Worm (Caenorhabditis elegans) whole organism, L4/young adult: ENCODE measurements around the gene ilcr-2.

ENCODE experiments used
- W03F9.2 ChIP-seq: fragments of 150-350 bp; optimal IDR thresholded peaks from 2 replicates; lab custom pipeline; 2014; ENCODE audit warnings: missing biosample characterization, missing genetic modification characterization
- dao-5 ChIP-seq: sonication (generic microtip); optimal IDR thresholded peaks from 2 replicates; lab custom pipeline; 2016; ENCODE audit warnings: missing genotype, missing genetic modification characterization, moderate library complexity, missing compliant biosample characterization
- him-1 ChIP-seq: sonication (generic microtip); optimal IDR thresholded peaks from 2 replicates; lab custom pipeline; 2016; ENCODE audit warnings: missing genotype, missing genetic modification reagents, missing genetic modification characterization, missing compliant biosample characterization

DNA sequence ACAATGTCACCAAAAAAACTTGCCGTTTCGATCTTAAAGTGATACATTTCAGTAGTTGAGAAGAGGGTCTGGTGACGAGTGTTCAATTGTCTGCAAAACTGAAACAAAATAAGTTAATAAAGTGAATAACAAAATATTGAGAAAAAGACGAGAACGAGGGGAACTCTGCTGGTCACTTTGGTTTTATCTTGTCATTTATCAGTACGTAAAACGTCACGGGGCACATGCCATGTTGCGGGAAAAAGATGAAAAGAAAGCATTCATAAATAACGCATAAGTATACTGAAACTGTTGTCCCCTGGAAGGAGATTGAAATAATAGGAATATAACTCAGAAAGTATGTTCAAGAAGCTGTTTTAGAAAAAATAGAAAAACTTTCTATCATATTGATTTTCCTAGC is 39.8 kb downstream of the ilcr-2 start, which contains the start of gene sahd-1:
- TF ChIP-seq dao-5 (tag; lab: Kevin White, UChicago): no peak
- no peak for TF ChIP-seq him-1 (tag; lab: Kevin White, UChicago)
- TF ChIP-seq W03F9.2: no peak
